Worm (Caenorhabditis elegans): Measurements from ENCODE around the gene daf-37.

DNA sequence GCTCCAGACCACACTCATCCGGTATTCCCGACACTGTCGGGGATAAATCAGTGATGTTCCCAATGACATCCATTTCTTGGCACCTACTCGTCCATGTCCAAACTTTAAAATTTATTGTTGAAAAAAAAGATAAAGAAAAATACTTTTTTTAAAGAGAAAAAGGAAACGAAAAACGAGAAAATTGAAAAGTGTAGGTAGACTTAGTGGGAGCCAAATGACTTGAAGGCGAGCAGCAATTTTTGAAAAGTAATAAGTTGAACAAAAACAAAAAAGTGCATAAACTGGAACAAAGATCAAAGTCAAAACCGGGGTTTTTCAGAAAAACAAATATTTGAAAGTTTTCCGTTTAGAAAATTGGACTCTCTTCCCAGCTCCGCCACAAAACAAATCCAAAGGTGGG lies at the start of gene daf-37:
- TF ChIP-seq aly-2 (tag; optimal IDR thresholded peaks at IDR 0.05), result no peak
- TF ChIP-seq lin-13 (GFP tag; optimal IDR thresholded peaks at IDR 0.05), result no peak
- TF ChIP-seq fos-1 (tag; optimal IDR thresholded peaks at IDR 0.05), result no peak
